Fruit fly (Drosophila melanogaster): ENCODE results near the gene CG14397.

Gene CG14397

dm6 chr2L:21141714-21142500, 50.9 kb downstream of the CG14397 start, which contains the start of gene Dap160 (continued):
- TF ChIP-seq Rfx (GFP tag; IDR thresholded peaks at IDR 0.05) (peak; percentile 52; the same call in 1 of the 2 replicates), Mes4 (GFP tag; optimal IDR thresholded peaks at IDR 0.05) (no peak), hbn (GFP tag; IDR thresholded peaks at IDR 0.05; ENCODE audit: partially characterized antibody) (peak; percentile 67), gfzf (GFP tag; optimal IDR thresholded peaks at IDR 0.05) (peak; percentile 60), Pdp1 (GFP tag; optimal IDR thresholded peaks at IDR 0.05) (peak in 1 of 2 experiments; percentile 27), Max (GFP tag; optimal IDR thresholded peaks at IDR 0.05) (peak; percentile 3), fd102C (GFP tag; optimal IDR thresholded peaks at IDR 0.05) (no peak), grn (GFP tag; optimal IDR thresholded peaks at IDR 0.05) (peak; percentile 36), row (GFP tag; IDR thresholded peaks at IDR 0.05) (peak; percentile 67), Nf-YB (GFP tag; optimal IDR thresholded peaks at IDR 0.05) (no peak), CG4424 (GFP tag; optimal IDR thresholded peaks at IDR 0.05) (no peak), sug (tag; optimal IDR thresholded peaks at IDR 0.05) (peak; percentile 5), CG12659 (GFP tag; optimal IDR thresholded peaks at IDR 0.05) (peak; percentile 66), Dbx (GFP tag; IDR thresholded peaks at IDR 0.05) (peak; percentile 39; the same call in 1 of the 3 replicates), klu (GFP tag; IDR thresholded peaks at IDR 0.05) (no peak), Six4 (GFP tag; optimal IDR thresholded peaks at IDR 0.05) (no peak), CG9797 (GFP tag; optimal IDR thresholded peaks at IDR 0.05) (peak; percentile 29), CG17802 (tag; optimal IDR thresholded peaks at IDR 0.05) (peak; percentile 61), stwl (tag; optimal IDR thresholded peaks at IDR 0.05) (peak; percentile 79), CG3847 (GFP tag; IDR thresholded peaks at IDR 0.05) (peak; percentile 36), Spps (tag; optimal IDR thresholded peaks at IDR 0.05) (no peak), Med (GFP tag) (peak; percentile 79), Sry-δ (GFP tag; optimal IDR thresholded peaks at IDR 0.05) (peak; percentile 50), CG3281 (GFP tag; optimal IDR thresholded peaks at IDR 0.05) (peak; percentile 21), CG17568 (GFP tag; optimal IDR thresholded peaks at IDR 0.05) (no peak), slou (GFP tag; optimal IDR thresholded peaks at IDR 0.05) (no peak), mam (GFP tag; optimal IDR thresholded peaks at IDR 0.05) (peak; percentile 16), Stat92E (GFP tag; optimal IDR thresholded peaks at IDR 0.05) (no peak), Opbp (GFP tag; IDR thresholded peaks at IDR 0.05; ENCODE audit: partially characterized antibody) (peak; percentile 82; the same call in 2 of the 3 replicates), Scr (GFP tag; IDR thresholded peaks at IDR 0.05; ENCODE audit: partially characterized antibody) (peak; percentile 75), Fer1 (GFP tag; optimal IDR thresholded peaks at IDR 0.05) (peak; percentile 41), salm (tag; optimal IDR thresholded peaks at IDR 0.05) (no peak), MESR4 (GFP tag; optimal IDR thresholded peaks at IDR 0.05) (peak; percentile 91), fu2 (GFP tag; optimal IDR thresholded peaks at IDR 0.05) (no peak), Dll (GFP tag; IDR thresholded peaks at IDR 0.05; ENCODE audit: partially characterized antibody) (peak; percentile 72), br (optimal IDR thresholded peaks at IDR 0.05) (no peak), pfk (GFP tag; optimal IDR thresholded peaks at IDR 0.05) (no peak), CG10565 (GFP tag; optimal IDR thresholded peaks at IDR 0.05) (no peak), Lhr (GFP tag; optimal IDR thresholded peaks at IDR 0.05) (peak; percentile 29), CG3726 (GFP tag; IDR thresholded peaks at IDR 0.05) (no peak), Doc3 (GFP tag; IDR thresholded peaks at IDR 0.05; ENCODE audit: partially characterized antibody) (peak; percentile 47; the same call in 1 of the 3 replicates), YL-1 (GFP tag; optimal IDR thresholded peaks at IDR 0.05) (peak; percentile 47), CG2116 (GFP tag; optimal IDR thresholded peaks at IDR 0.05) (peak; percentile 30), prd (optimal IDR thresholded peaks at IDR 0.05) (no peak), prd (GFP tag; IDR thresholded peaks at IDR 0.05) (no peak), CG32532 (GFP tag; IDR thresholded peaks at IDR 0.05) (peak; percentile 49; the same call in 1 of the 2 replicates), NFAT (GFP tag; IDR thresholded peaks at IDR 0.05) (peak; percentile 41; the same call in 1 of the 2 replicates), bab2 (GFP tag; optimal IDR thresholded peaks at IDR 0.05) (no peak)

All from whole organism, embryonic.